Worm (Caenorhabditis elegans) whole organism, midembryonic: Measurements from ENCODE around the gene sdpn-1.

ENCODE experiments used
- T22C8.4 ChIP-seq: fragments of 200-800 bp; sonication (Bioruptor generic); IDR thresholded peaks from 2 replicates; pipeline ENCODE4 v1.3.6; 2022; ENCODE audit warnings: missing genetic modification characterization, missing compliant biosample characterization
- cog-1 ChIP-seq: sonication (generic microtip); optimal IDR thresholded peaks from 2 replicates; lab custom pipeline; 2016; ENCODE audit warnings: missing genetic modification characterization, missing compliant biosample characterization
- flt-1 ChIP-seq: fragments of 200-800 bp; sonication (Bioruptor generic); IDR thresholded peaks from 2 replicates; pipeline ENCODE4 v1.3.6; 2022; ENCODE audit warnings: missing genetic modification characterization, missing compliant biosample characterization
- ref-1 ChIP-seq: fragments of 200-800 bp; sonication (Bioruptor generic); conservative IDR thresholded peaks from 2 replicates; pipeline ENCODE4 v1.3.6; 2022; ENCODE audit warnings: missing genetic modification reagents, missing genetic modification characterization, missing compliant biosample characterization
- tab-1 ChIP-seq: fragments of 200-800 bp; sonication (Bioruptor generic); IDR thresholded peaks from 2 replicates; pipeline ENCODE4 v1.3.6; 2022; ENCODE audit warnings: missing genetic modification characterization, missing compliant biosample characterization
- ztf-23 ChIP-seq: fragments of 200-800 bp; sonication (Bioruptor generic); IDR thresholded peaks from 2 replicates; pipeline ENCODE4 v1.3.6; 2022; ENCODE audit warnings: missing genetic modification reagents, missing genetic modification characterization, missing compliant biosample characterization
- ztf-29 ChIP-seq: fragments of 200-800 bp; sonication (Bioruptor generic); IDR thresholded peaks from 2 replicates; pipeline ENCODE4 v1.3.6; 2022; ENCODE audit warnings: missing genetic modification reagents, missing genetic modification characterization, missing compliant biosample characterization

- TF ChIP-seq T22C8.4 (GFP tag; lab: Robert Waterston, UW) (no peak), flt-1 (GFP tag; lab: Robert Waterston, UW) (no peak), cog-1 (tag; lab: Kevin White, UChicago) (no peak), ztf-29 (GFP tag; lab: Robert Waterston, UW) (no peak), ref-1 (no peak), tab-1 (GFP tag; lab: Robert Waterston, UW) (no peak), ztf-23 (GFP tag; lab: Robert Waterston, UW) (no peak)
Measured at ce11 chrX:8004845-8005244, 6.8 kb upstream of the sdpn-1 start.
